Worm (Caenorhabditis elegans): ENCODE measurements around the gene abl-1.

Gene abl-1

DNA sequence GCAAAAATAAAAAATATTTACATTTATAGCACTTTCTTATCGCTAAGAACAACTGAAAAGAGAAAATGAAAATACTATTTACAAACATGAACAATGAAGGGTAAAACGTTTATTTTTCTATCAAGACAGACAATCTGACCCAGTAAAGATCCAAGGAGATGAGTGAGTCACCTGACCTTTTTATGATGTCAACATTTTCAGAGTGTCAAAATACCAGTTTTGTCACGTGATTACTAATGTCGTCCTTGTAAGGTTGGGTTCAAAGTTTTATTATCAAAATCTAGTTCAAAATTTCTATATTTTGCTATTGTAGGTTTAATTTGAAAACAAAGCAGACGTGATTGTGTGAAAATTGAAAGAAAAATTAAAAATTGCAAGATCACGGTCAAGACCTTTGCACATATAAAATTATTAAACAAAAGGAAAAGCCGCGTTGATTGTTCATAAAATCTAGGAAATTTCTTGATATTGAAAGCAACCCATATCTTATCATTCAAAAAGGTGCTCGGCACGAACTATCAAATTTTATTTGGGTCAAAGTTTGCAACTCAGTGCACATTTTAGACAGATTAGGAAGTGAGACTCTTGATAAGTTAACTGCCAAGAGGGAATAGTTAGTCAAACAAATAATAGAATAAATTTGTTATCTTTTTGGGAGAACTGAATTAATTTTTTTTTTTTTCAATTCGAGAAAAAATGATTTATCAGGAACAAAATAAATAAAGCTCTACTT, 6.2 kb upstream of the abl-1 start:
- TF ChIP-seq unc-62 (GFP tag; optimal IDR thresholded peaks at IDR 0.05) = no peak

DNA sequence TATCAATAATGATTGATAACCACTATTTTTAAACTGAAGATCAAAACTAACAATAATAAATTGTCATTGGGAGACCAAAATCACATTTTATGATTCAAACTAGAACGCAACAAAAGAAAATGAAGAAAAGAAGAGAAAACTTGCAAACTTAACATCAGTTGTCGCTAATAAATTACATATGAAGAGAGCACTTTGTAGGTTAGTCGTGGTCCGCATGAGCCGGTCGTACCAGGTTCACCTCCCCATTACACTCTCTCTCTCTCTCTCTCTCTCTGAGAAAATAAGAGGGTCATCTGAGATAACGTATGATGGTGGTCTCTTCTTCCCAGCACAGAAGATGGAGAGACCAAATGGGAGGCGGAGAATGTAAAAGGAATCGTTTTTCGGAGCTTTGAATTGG, 5.1 kb upstream of the abl-1 start:
- no peak for TF ChIP-seq unc-62 (GFP tag; optimal IDR thresholded peaks at IDR 0.05)

DNA sequence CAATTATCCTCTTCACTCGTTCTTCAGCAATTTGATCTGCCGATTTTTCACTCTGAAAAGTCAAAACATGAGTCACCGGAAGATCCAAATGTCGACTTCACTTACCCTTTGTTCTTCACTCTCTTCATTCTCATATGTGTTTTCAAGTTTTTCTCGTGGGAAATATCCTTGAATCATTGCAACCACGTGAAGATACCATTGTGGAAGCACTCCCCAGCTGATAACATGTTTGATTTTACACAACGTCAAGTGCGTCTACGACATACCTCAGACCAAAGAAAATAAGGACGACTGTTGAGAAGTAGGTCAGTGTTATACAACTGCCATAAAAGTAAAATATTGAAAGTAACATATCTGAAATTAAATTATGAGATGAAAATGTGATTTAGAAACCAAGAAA, 4.4 kb upstream of the abl-1 start, which contains the start of gene M79.2:
TSS of gene M79.2 (minus strand) at position 354 of the 400 bp plus-strand sequence.
- TF ChIP-seq unc-62 (GFP tag; optimal IDR thresholded peaks at IDR 0.05) = no peak

- TF ChIP-seq unc-62 (GFP tag; optimal IDR thresholded peaks at IDR 0.05) = no peak
Measured at ce11 chrX:10623119-10623518, 888 bp downstream of the abl-1 start.

DNA sequence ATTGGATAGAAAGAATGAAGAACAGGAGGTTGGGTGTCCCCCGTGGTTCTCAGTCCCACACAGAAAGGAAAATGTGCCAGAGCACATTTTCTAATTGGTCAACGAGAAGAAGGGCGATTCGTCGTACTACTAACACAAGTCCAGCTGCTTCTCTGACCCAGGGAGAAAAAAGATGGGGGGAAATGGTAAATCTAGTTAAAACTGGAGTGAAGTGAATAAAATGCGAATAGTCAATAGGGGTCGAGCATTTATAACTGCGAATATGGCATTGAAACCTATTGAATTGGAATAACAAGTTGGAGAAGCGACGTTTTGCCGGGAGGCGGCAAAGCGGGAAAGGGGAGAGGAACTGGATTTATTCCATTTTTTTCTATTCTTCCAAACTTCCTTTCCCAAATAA, 1.4 kb downstream of the abl-1 start:
- TF ChIP-seq unc-62 (GFP tag; optimal IDR thresholded peaks at IDR 0.05) = no peak

- TF ChIP-seq unc-62 (GFP tag; optimal IDR thresholded peaks at IDR 0.05) = no peak
Measured at ce11 chrX:10619554-10620199, 4.3 kb downstream of the abl-1 start.

ce11 chrX:10618619-10619130, 5.3 kb downstream of the abl-1 start:
- no peak for TF ChIP-seq unc-62 (GFP tag; optimal IDR thresholded peaks at IDR 0.05)

- TF ChIP-seq unc-62 (GFP tag; optimal IDR thresholded peaks at IDR 0.05) = no peak
Measured at ce11 chrX:10617815-10618214, 6.2 kb downstream of the abl-1 start.

- TF ChIP-seq unc-62 (GFP tag; optimal IDR thresholded peaks at IDR 0.05) = no peak
Measured at ce11 chrX:10616041-10616440, 8.0 kb downstream of the abl-1 start.

- no peak for TF ChIP-seq unc-62 (GFP tag; optimal IDR thresholded peaks at IDR 0.05)
Measured at ce11 chrX:10612355-10612754, 11.7 kb downstream of the abl-1 start.

DNA sequence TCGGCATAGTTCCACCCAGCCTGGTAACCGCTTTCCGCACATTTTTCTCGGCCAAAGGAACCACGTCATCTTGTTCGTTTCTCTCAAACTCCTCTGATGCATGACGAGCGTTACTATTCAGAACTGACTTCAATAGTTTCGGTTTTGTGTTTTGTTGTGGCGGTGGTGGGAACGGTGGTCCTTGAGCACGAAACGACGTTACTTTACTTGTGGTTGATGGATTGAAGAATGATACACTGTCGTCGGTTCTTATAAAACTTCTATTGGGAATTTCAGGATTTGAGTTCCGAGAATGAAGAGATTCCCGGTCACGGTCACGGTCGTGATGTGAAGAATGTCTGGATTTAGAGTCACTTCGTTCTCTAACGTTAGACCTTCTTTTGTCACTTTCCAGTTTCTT, 14.1 kb downstream of the abl-1 start:
- no peak for TF ChIP-seq unc-62 (GFP tag; optimal IDR thresholded peaks at IDR 0.05)

- TF ChIP-seq unc-62 (GFP tag; optimal IDR thresholded peaks at IDR 0.05) = no peak
Measured at ce11 chrX:10604386-10604785, 19.6 kb downstream of the abl-1 start, which contains the start of gene flp-19. TSS of gene flp-19 (plus strand) at chrX:10604686.

DNA sequence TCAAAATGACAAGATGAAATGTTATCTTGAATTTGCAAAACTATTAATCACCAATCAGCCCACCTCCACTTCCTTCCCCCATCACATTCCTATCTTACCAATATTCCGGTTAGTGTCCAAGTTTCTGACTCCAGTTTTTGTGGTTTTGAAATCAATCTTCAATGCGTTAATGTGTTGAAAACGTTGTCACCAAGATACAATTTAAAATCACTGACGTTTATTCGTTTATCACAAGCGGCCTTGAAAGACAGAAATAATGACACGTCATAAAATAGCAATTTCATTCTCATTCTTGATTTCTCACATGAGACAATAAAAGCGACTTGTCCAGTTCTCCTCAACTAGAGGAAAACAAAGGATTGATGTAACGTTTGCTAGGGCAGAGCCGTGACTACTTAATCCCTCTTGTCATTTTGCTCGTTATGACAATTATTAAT, 24.3 kb downstream of the abl-1 start:
- TF ChIP-seq unc-62 (GFP tag; optimal IDR thresholded peaks at IDR 0.05) = no peak

DNA sequence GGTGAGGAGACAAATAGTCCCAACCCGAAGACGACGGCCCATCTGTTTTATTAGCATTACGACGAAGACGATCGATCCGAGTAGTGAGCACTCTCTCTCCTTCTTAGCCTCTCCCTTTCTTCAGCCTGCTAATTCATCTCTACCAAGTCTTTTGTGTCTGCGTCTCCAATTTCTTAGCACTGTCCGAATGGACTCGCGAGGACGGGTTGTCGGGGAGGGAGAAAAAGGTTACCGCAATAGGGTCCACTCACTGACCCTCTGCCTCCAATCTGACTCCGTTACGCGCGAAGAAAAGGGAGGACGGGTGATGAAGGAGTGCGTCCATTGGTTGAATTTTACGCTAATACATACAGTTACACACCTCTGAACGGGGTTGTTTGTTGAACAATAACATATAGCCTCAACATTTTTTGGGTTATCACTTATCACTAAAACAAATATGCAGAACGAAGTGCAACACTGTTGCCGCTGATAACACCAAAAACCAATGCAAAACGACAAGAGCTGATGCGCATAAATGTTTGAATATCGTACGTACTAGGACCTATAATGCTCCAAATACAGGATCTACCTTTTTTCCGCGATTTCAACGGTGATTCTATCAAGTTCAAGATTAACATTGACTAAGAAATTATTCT, 26.3 kb downstream of the abl-1 start:
- TF ChIP-seq unc-62 (GFP tag; optimal IDR thresholded peaks at IDR 0.05) = no peak

DNA sequence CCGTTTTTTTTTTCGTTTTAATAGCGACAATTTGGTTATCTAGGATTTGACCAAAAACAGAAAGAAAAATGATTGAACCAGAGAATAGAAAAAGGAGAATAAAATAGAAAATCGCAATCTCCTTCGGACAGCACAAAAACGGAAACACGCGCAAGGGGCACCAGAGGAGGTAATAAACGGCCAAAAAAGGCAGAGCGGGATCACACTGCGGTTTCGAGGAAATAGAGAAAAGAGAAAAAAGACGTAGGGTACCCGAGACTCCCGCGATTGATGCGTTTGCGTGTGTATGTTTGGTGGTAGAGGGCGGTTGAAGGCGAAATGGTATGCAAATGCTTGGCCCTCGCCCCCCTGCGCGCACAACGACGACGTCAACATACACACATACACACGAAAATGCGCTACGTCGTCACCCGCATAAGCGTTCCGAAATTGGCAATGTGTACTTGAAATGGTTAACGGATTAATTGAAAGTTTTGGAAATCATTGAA, 27.5 kb downstream of the abl-1 start:
- TF ChIP-seq unc-62 (GFP tag; optimal IDR thresholded peaks at IDR 0.05) = no peak

ce11 chrX:10594701-10595421, 29.1 kb downstream of the abl-1 start:
- TF ChIP-seq unc-62 (GFP tag; optimal IDR thresholded peaks at IDR 0.05) = no peak

Measured in whole organism, dauer.